Worm (Caenorhabditis elegans): Measurements from ENCODE around the gene F59B2.3.

The F59B2.3 gene

ce11 chrIII:9030818-9031217, 31.3 kb upstream of the F59B2.3 start:
- peak; percentile 41 for TF ChIP-seq nhr-71 (tag; optimal IDR thresholded peaks at IDR 0.05)
- TF ChIP-seq nhr-47 (tag; optimal IDR thresholded peaks at IDR 0.05) = peak; percentile 32
- no peak for TF ChIP-seq nhr-76 (tag; optimal IDR thresholded peaks at IDR 0.05)
- peak; percentile 5 for TF ChIP-seq fkh-8 (tag; optimal IDR thresholded peaks at IDR 0.05)
- no peak for TF ChIP-seq pqm-1 (tag; optimal IDR thresholded peaks at IDR 0.05)
- no peak for TF ChIP-seq ama-1 (optimal IDR thresholded peaks at IDR 0.05)

- no peak for TF ChIP-seq ces-1 (GFP tag; optimal IDR thresholded peaks at IDR 0.05)
- no peak for TF ChIP-seq snu-23 (GFP tag; optimal IDR thresholded peaks at IDR 0.05)
- TF ChIP-seq dpl-1 (GFP tag; optimal IDR thresholded peaks at IDR 0.05) = no peak
- no peak for TF ChIP-seq sptf-1 (tag; optimal IDR thresholded peaks at IDR 0.05)
- no peak for TF ChIP-seq fkh-4 (tag; optimal IDR thresholded peaks at IDR 0.05; ENCODE audit: borderline replicate concordance)
- no peak for TF ChIP-seq C34B4.2 (tag; optimal IDR thresholded peaks at IDR 0.05)
- TF ChIP-seq ceh-88 (GFP tag; IDR thresholded peaks at IDR 0.05) = no peak
- TF ChIP-seq mdl-1 (tag; optimal IDR thresholded peaks at IDR 0.05) = no peak
- TF ChIP-seq mep-1 (tag; optimal IDR thresholded peaks at IDR 0.05) = no peak
- TF ChIP-seq fkh-10 (GFP tag; optimal IDR thresholded peaks at IDR 0.05) = no peak
- TF ChIP-seq lin-39 (tag; optimal IDR thresholded peaks at IDR 0.05) = no peak
- no peak for TF ChIP-seq lin-14 (GFP tag; optimal IDR thresholded peaks at IDR 0.05)
- no peak for TF ChIP-seq lin-13 (GFP tag; optimal IDR thresholded peaks at IDR 0.05)
- TF ChIP-seq nhr-12 (tag; optimal IDR thresholded peaks at IDR 0.05) = no peak
- TF ChIP-seq ztf-11 (tag; optimal IDR thresholded peaks at IDR 0.05) = no peak
- TF ChIP-seq C04F5.9 (tag; optimal IDR thresholded peaks at IDR 0.05) = no peak
Measured at ce11 chrIII:9026951-9027350, 27.4 kb upstream of the F59B2.3 start, which contains the start of gene F59B2.13. Gene F59B2.13, minus strand, starts transcription at chrIII:9027051.

ce11 chrIII:9023601-9024000, 24.0 kb upstream of the F59B2.3 start:
- TF ChIP-seq ztf-11 (tag; optimal IDR thresholded peaks at IDR 0.05) (no peak), ets-5 (GFP tag; IDR thresholded peaks at IDR 0.05) (no peak), nhr-20 (tag; optimal IDR thresholded peaks at IDR 0.05) (no peak), fkh-8 (tag; optimal IDR thresholded peaks at IDR 0.05) (no peak), mdl-1 (tag; optimal IDR thresholded peaks at IDR 0.05) (no peak), C04F5.9 (tag; optimal IDR thresholded peaks at IDR 0.05) (no peak), pqm-1 (tag; optimal IDR thresholded peaks at IDR 0.05) (no peak), sptf-1 (tag; optimal IDR thresholded peaks at IDR 0.05) (no peak)

ce11 chrIII:9022535-9022934, 23.0 kb upstream of the F59B2.3 start, which contains the start of gene F59B2.14:
Gene F59B2.14, minus strand, starts transcription at chrIII:9022635.
- TF ChIP-seq pqm-1 (tag; optimal IDR thresholded peaks at IDR 0.05) (no peak), nhr-76 (tag; optimal IDR thresholded peaks at IDR 0.05) (no peak), aha-1 (tag; optimal IDR thresholded peaks at IDR 0.05) (no peak), mdl-1 (tag; optimal IDR thresholded peaks at IDR 0.05) (no peak), dsc-1 (tag; optimal IDR thresholded peaks at IDR 0.05) (no peak), ztf-4 (tag; optimal IDR thresholded peaks at IDR 0.05) (no peak), lin-39 (tag; optimal IDR thresholded peaks at IDR 0.05) (no peak), hpl-2 (GFP tag; optimal IDR thresholded peaks at IDR 0.05) (no peak), Y116A8C.19 (tag; optimal IDR thresholded peaks at IDR 0.05; ENCODE audit: borderline replicate concordance) (no peak), sox-4 (tag; optimal IDR thresholded peaks at IDR 0.05) (no peak), lin-13 (GFP tag; optimal IDR thresholded peaks at IDR 0.05) (no peak), nhr-11 (tag; optimal IDR thresholded peaks at IDR 0.05) (no peak), nhr-12 (tag; optimal IDR thresholded peaks at IDR 0.05) (no peak), pax-3 (tag; optimal IDR thresholded peaks at IDR 0.05) (no peak), lin-14 (GFP tag; optimal IDR thresholded peaks at IDR 0.05) (no peak), grh-1 (GFP tag; IDR thresholded peaks at IDR 0.05) (no peak), ama-1 (optimal IDR thresholded peaks at IDR 0.05) (no peak), nhr-84 (tag; optimal IDR thresholded peaks at IDR 0.05) (no peak), mep-1 (tag; optimal IDR thresholded peaks at IDR 0.05) (no peak)

ce11 chrIII:9017181-9017651, 17.6 kb upstream of the F59B2.3 start, which contains the start of gene F59B2.12:
Gene F59B2.12, plus strand, starts transcription at chrIII:9017601.
- TF ChIP-seq hlh-4 (tag; optimal IDR thresholded peaks at IDR 0.05) = no peak
- no peak for TF ChIP-seq Y116A8C.19 (tag; optimal IDR thresholded peaks at IDR 0.05; ENCODE audit: borderline replicate concordance)
- no peak for TF ChIP-seq mef-2 (tag; optimal IDR thresholded peaks at IDR 0.05)
- no peak for TF ChIP-seq snu-23 (GFP tag; optimal IDR thresholded peaks at IDR 0.05)
- TF ChIP-seq vab-15 (tag; optimal IDR thresholded peaks at IDR 0.05) = no peak
- no peak for TF ChIP-seq hlh-17 (GFP tag; optimal IDR thresholded peaks at IDR 0.05; ENCODE audit: borderline replicate concordance)
- TF ChIP-seq mab-9 (GFP tag; IDR thresholded peaks at IDR 0.05) = no peak
- no peak for TF ChIP-seq hpl-2 (GFP tag; optimal IDR thresholded peaks at IDR 0.05)
